Worm (Caenorhabditis elegans) whole organism, L2 larva: ENCODE results near the gene T13F2.6.
A peak's percentile ranks its signal among the peaks of the same experiment; 100 is the strongest.
"Not testable (repeated sequence)": the region's sequence is repeated elsewhere in the genome, so short reads cannot be mapped to it uniquely, and the experiment has no call there.

Experiments used
- C34F6.9 ChIP-seq: fragments of 150-350 bp; optimal IDR thresholded peaks from 2 replicates; lab custom pipeline; 2014; ENCODE audit warnings: missing biosample characterization, missing genetic modification characterization
- F13H6.1 ChIP-seq: sonication (generic microtip); optimal IDR thresholded peaks from 2 replicates; lab custom pipeline; 2016; ENCODE audit warnings: missing genetic modification characterization, missing compliant biosample characterization
- Y55F3AM.14 ChIP-seq: fragments of 200-800 bp; sonication (Bioruptor generic); optimal IDR thresholded peaks from 2 replicates; lab custom pipeline; 2018; ENCODE audit warnings: mild to moderate bottlenecking, missing genetic modification characterization, missing compliant biosample characterization
- ZK546.5 ChIP-seq: sonication (generic microtip); optimal IDR thresholded peaks from 2 replicates; lab custom pipeline; 2017; ENCODE audit warnings: missing biosample characterization, missing genetic modification characterization
- aly-2 ChIP-seq: fragments of 150-350 bp; optimal IDR thresholded peaks from 2 replicates; lab custom pipeline; 2014; ENCODE audit warnings: missing biosample characterization, missing genetic modification characterization
- ama-1 ChIP-seq: fragments of 150-350 bp; optimal IDR thresholded peaks from 2 replicates; lab custom pipeline; 2018; ENCODE audit warnings: inconsistent platforms
- blmp-1 ChIP-seq: sonication (generic microtip); optimal IDR thresholded peaks from 2 replicates; lab custom pipeline; 2017; ENCODE audit warnings: missing genetic modification characterization, mild to moderate bottlenecking, missing compliant biosample characterization, antibody characterized with exemption, moderate library complexity; ENCODE audit not compliant: insufficient read depth
- ceh-82 ChIP-seq: fragments of 150-350 bp; optimal IDR thresholded peaks from 2 replicates; lab custom pipeline; 2014; ENCODE audit warnings: missing biosample characterization, missing genetic modification characterization
- crh-2 ChIP-seq: sonication (generic microtip); optimal IDR thresholded peaks from 2 replicates; lab custom pipeline; 2017; ENCODE audit warnings: missing biosample characterization, missing genetic modification characterization
- dmd-4 ChIP-seq: sonication (generic microtip); optimal IDR thresholded peaks from 2 replicates; lab custom pipeline; 2017; ENCODE audit warnings: missing biosample characterization, missing genetic modification characterization
- egl-27 ChIP-seq: sonication (generic microtip); optimal IDR thresholded peaks from 3 replicates; lab custom pipeline; 2017; ENCODE audit warnings: missing biosample characterization, missing genetic modification reagents, missing genetic modification characterization
- fos-1 ChIP-seq: fragments of 150-350 bp; optimal IDR thresholded peaks from 2 replicates; lab custom pipeline; 2014; ENCODE audit warnings: missing biosample characterization, missing genetic modification characterization
- gmeb-1 ChIP-seq: fragments of 150-350 bp; optimal IDR thresholded peaks from 2 replicates; lab custom pipeline; 2014; ENCODE audit warnings: missing biosample characterization, missing genetic modification characterization
- lin-13 ChIP-seq: fragments of 150-350 bp; optimal IDR thresholded peaks from 2 replicates; lab custom pipeline; 2014; ENCODE audit warnings: missing biosample characterization, missing genetic modification reagents, missing genetic modification characterization
- lin-39 ChIP-seq: fragments of 150-350 bp; optimal IDR thresholded peaks from 2 replicates; lab custom pipeline; 2014; ENCODE audit warnings: missing biosample characterization, missing genetic modification reagents, missing genetic modification characterization
- lsy-2 ChIP-seq, 2 experiments: fragments of 150-350 bp in 1 of 2; sonication (generic microtip) in 1 of 2; optimal IDR thresholded peaks; 2 replicates each; lab custom pipeline; 2014 to 2017; ENCODE audit warnings: missing biosample characterization in 2 of 2, missing genetic modification characterization in 2 of 2
- nhr-11 ChIP-seq: fragments of 150-350 bp; optimal IDR thresholded peaks from 2 replicates; lab custom pipeline; 2014; ENCODE audit warnings: missing biosample characterization, missing genetic modification characterization
- nhr-12 ChIP-seq: fragments of 150-350 bp; optimal IDR thresholded peaks from 2 replicates; lab custom pipeline; 2014; ENCODE audit warnings: missing biosample characterization, missing genetic modification characterization
- nhr-129 ChIP-seq: fragments of 150-350 bp; optimal IDR thresholded peaks from 2 replicates; lab custom pipeline; 2014; ENCODE audit warnings: missing biosample characterization, missing genetic modification characterization
- nhr-21 ChIP-seq: fragments of 150-350 bp; optimal IDR thresholded peaks from 2 replicates; lab custom pipeline; 2014; ENCODE audit warnings: missing biosample characterization, missing genetic modification characterization
- nhr-23 ChIP-seq: fragments of 150-350 bp; optimal IDR thresholded peaks from 2 replicates; lab custom pipeline; 2014; ENCODE audit warnings: missing biosample characterization, missing genetic modification reagents, missing genetic modification characterization
- nhr-237 ChIP-seq: fragments of 150-350 bp; optimal IDR thresholded peaks from 2 replicates; lab custom pipeline; 2014; ENCODE audit warnings: missing biosample characterization, missing genetic modification characterization
- nhr-25 ChIP-seq: fragments of 150-350 bp; sonication (generic microtip); optimal IDR thresholded peaks from 3 replicates; lab custom pipeline; 2014; ENCODE audit warnings: missing biosample characterization, missing genetic modification characterization
- nhr-77 ChIP-seq: fragments of 150-350 bp; optimal IDR thresholded peaks from 2 replicates; lab custom pipeline; 2014; ENCODE audit warnings: missing biosample characterization, missing genetic modification characterization
- sem-4 ChIP-seq: fragments of 150-350 bp; optimal IDR thresholded peaks from 2 replicates; lab custom pipeline; 2014; ENCODE audit warnings: missing biosample characterization, missing genetic modification reagents, missing genetic modification characterization
- skn-1 ChIP-seq: sonication (generic microtip); optimal IDR thresholded peaks from 2 replicates; lab custom pipeline; 2017; ENCODE audit warnings: missing biosample characterization, missing genetic modification characterization
- sma-3 ChIP-seq: sonication (generic microtip); optimal IDR thresholded peaks from 2 replicates; lab custom pipeline; 2016; ENCODE audit warnings: missing genetic modification reagents, missing genetic modification characterization, missing compliant biosample characterization
- snpc-4 ChIP-seq: fragments of 150-350 bp; optimal IDR thresholded peaks from 2 replicates; lab custom pipeline; 2014; ENCODE audit warnings: missing biosample characterization, missing genetic modification characterization
- unc-55 ChIP-seq: fragments of 150-350 bp; sonication (generic microtip); optimal IDR thresholded peaks from 3 replicates; lab custom pipeline; 2014; ENCODE audit warnings: missing biosample characterization, missing genetic modification reagents, missing genetic modification characterization
- unc-62 ChIP-seq: fragments of 150-350 bp; optimal IDR thresholded peaks from 2 replicates; lab custom pipeline; 2014; ENCODE audit warnings: missing biosample characterization, missing genetic modification reagents, missing genetic modification characterization
- zag-1 ChIP-seq: fragments of 150-350 bp; optimal IDR thresholded peaks from 2 replicates; lab custom pipeline; 2014; ENCODE audit warnings: missing biosample characterization, missing genetic modification characterization
- ztf-4 ChIP-seq: fragments of 150-350 bp; optimal IDR thresholded peaks from 2 replicates; lab custom pipeline; 2014; ENCODE audit warnings: missing biosample characterization, missing genetic modification characterization

The T13F2.6 gene

ce11 chrIV:9757425-9757740, 20.7 kb upstream of the T13F2.6 start, which contains the start of gene nhr-97:
Gene nhr-97, plus strand, starts transcription at chrIV:9757641.
- TF ChIP-seq nhr-11 (tag; lab: Kevin White, UChicago): no peak
- no peak for TF ChIP-seq sma-3
- TF ChIP-seq C34F6.9: no peak
- no peak for TF ChIP-seq lsy-2 (tag; optimal IDR thresholded peaks at IDR 0.05; lab: Kevin White, UChicago)
- TF ChIP-seq blmp-1 (tag; lab: Kevin White, UChicago): no peak
- no peak for TF ChIP-seq snpc-4 (tag; lab: Kevin White, UChicago)
- TF ChIP-seq ceh-82 (tag; lab: Kevin White, UChicago): no peak
- no peak for TF ChIP-seq aly-2
- no peak for TF ChIP-seq lin-39 (tag; lab: Kevin White, UChicago)
- no peak for TF ChIP-seq sem-4 (tag; lab: Kevin White, UChicago)
- no peak for TF ChIP-seq nhr-23
- no peak for TF ChIP-seq nhr-129
- TF ChIP-seq Y55F3AM.14 (GFP tag; lab: Kevin White, UChicago): no peak
- no peak for TF ChIP-seq dmd-4
- TF ChIP-seq skn-1: no peak
- no peak for TF ChIP-seq ama-1 (lab: Kevin White, UChicago)
- no peak for TF ChIP-seq ztf-4

ce11 chrIV:9761751-9762150, 16.4 kb upstream of the T13F2.6 start:
- TF ChIP-seq snpc-4 (tag; lab: Kevin White, UChicago): no peak
- TF ChIP-seq nhr-129: peak; percentile 3
- TF ChIP-seq ceh-82 (tag; lab: Kevin White, UChicago): no peak
- TF ChIP-seq crh-2 (tag; lab: Kevin White, UChicago): peak; percentile 19
- no peak for TF ChIP-seq nhr-25 (tag; lab: Kevin White, UChicago)
- TF ChIP-seq F13H6.1 (tag; lab: Kevin White, UChicago): peak; percentile 2

DNA sequence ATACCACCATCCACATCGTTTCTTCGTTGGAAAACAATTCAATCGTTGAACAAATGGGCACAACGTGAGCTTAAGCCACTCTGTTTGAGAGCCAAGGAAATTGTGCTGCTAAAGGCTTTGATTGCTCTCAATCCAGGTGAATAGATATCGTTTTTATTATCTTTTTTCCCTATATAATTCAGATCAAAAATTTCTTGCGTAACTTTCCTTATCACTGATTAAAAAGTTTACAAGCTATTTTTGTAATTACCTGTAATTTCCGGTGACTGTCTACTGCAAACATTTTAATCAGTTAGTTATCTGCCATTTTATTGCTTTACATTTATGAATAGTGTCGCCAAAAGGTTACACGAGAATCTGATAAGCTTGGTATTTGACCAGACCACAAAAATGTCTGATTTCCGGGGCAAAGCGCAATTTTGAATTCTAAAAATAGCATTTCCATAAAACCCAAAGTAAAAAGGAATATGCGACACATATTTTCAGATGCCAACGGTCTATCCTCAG, 15.4 kb upstream of the T13F2.6 start:
- peak; percentile 1 for TF ChIP-seq egl-27 (tag; lab: Kevin White, UChicago)
- TF ChIP-seq ZK546.5 (tag; lab: Kevin White, UChicago): no peak
- TF ChIP-seq lin-13 (GFP tag; lab: Kevin White, UChicago): no peak
- peak; percentile 85 for TF ChIP-seq fos-1 (tag; lab: Kevin White, UChicago)
- TF ChIP-seq nhr-237 (tag; lab: Kevin White, UChicago): no peak
- no peak for TF ChIP-seq nhr-23
- no peak for TF ChIP-seq zag-1
- TF ChIP-seq lin-39 (tag; lab: Kevin White, UChicago): no peak

DNA sequence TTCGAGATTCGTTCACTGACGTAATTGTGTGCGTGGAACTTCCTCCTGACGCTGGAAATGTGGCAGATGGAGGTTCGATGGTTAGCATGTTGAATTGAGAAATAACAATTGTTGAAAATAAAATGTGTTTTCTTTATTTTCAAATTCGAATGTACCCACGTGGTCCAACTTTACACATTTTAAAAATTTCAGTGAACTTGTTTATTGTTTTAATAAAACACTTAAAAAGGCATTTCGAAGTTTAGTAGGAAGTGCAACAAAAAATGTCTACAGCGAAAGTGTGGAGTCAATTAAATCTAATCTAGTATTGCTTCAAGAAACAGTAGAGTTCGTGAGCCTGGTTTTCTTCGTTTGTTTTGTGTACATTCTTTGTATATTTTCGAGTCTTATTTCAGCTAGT, 11.9 kb upstream of the T13F2.6 start, which contains the start of gene ssp-36:
TSS of gene ssp-36 (minus strand) at position 101 of the 400 bp plus-strand sequence.
- no peak for TF ChIP-seq nhr-77
- no peak for TF ChIP-seq nhr-12 (tag; lab: Kevin White, UChicago)
- no peak for TF ChIP-seq lsy-2 (tag; optimal IDR thresholded peaks at IDR 0.05; lab: Kevin White, UChicago)
- TF ChIP-seq sem-4 (tag; lab: Kevin White, UChicago): no peak
- no peak for TF ChIP-seq F13H6.1 (tag; lab: Kevin White, UChicago)
- TF ChIP-seq nhr-23: no peak
- no peak for TF ChIP-seq dmd-4
- TF ChIP-seq sma-3: no peak
- TF ChIP-seq ztf-4: no peak
- TF ChIP-seq crh-2 (tag; lab: Kevin White, UChicago): no peak
- TF ChIP-seq nhr-21: no peak
- no peak for TF ChIP-seq unc-62
- no peak for TF ChIP-seq gmeb-1

DNA sequence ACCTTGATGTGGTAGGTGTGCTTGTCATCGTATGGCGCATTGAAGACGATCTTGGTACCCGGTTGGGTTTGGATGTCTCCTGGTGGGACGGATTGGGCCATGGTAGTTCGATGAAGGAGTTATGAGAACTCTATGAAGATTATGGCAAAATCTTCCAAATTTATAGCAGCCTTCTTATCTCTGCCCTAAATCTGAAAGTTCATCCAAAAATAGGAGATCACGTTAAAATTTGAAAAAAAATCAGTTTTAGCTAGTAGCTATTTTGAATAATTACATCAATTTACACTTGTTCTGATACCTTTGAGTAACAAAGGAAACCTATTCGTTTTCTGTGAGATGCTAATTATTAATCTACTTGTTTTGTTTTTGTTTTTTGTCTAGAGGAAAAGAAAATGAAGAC, 11.1 kb upstream of the T13F2.6 start, which contains the start of gene msp-79:
TSS of gene msp-79 (minus strand) at position 101 of the 400 bp plus-strand sequence.
- TF ChIP-seq ztf-4; unc-55 (GFP tag; lab: Kevin White, UChicago); dmd-4: not testable (repeated sequence)

DNA sequence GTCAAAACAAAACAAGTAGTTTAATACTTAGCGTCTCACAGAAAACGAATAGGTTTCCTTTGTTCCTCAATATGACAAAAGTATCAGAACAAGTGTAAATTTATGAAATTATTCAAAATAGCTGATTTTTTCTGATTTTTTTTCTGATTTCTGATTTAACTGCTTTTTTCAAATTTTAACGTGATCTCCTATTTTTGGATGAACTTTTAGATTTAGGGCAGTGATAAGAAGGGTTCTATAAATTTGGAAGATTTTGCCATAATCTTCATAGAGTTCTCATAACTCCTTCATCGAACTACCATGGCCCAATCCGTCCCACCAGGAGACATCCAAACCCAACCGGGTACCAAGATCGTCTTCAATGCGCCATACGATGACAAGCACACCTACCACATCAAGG, 8.4 kb upstream of the T13F2.6 start, which contains the start of gene msp-78:
TSS of gene msp-78 (plus strand) at position 301 of the 400 bp plus-strand sequence.
- not testable (repeated sequence) for TF ChIP-seq blmp-1 (tag; lab: Kevin White, UChicago); lsy-2 (tag; optimal IDR thresholded peaks at IDR 0.05; lab: Kevin White, UChicago); nhr-23
- TF ChIP-seq, all 48 proteins: peak for 0; not testable (repeated sequence) for 48
